Fruit fly (Drosophila melanogaster) S2 (cell line): ENCODE measurements around the gene CG14143.
"Not testable (repeated sequence)": the region's sequence is repeated elsewhere in the genome, so short reads cannot be mapped to it uniquely, and the experiment has no call there.

Experiments used
- CG8478 ChIP-seq: fragments of >200 bp; optimal IDR thresholded peaks from 2 replicates; lab custom pipeline; 2018
- CTCF ChIP-seq, 2 experiments: fragments of >200 bp; optimal IDR thresholded peaks; 2 replicates each; lab custom pipeline; 2018

CG14143 gene

dm6 chr3L:11134886-11135285, at the start of gene CG14143:
CG14143 (plus strand) TSS chr3L:11134987.
- TF ChIP-seq CG8478; CTCF (optimal IDR thresholded peaks at IDR 0.05; lab: Kevin White, UChicago): not testable (repeated sequence)

- TF ChIP-seq CG8478 (no peak), CTCF (optimal IDR thresholded peaks at IDR 0.05; lab: Kevin White, UChicago) (no peak)
Observed at dm6 chr3L:11085810-11086209, 49.0 kb upstream of the CG14143 start.

- no peak for TF ChIP-seq CG8478
- TF ChIP-seq CTCF (optimal IDR thresholded peaks at IDR 0.05; lab: Kevin White, UChicago) = no peak
Observed at dm6 chr3L:11089805-11090440, 44.9 kb upstream of the CG14143 start.

dm6 chr3L:11091943-11092609, 42.7 kb upstream of the CG14143 start:
- no peak for TF ChIP-seq CG8478
- no peak for TF ChIP-seq CTCF (optimal IDR thresholded peaks at IDR 0.05; lab: Kevin White, UChicago)

- TF ChIP-seq CTCF (optimal IDR thresholded peaks at IDR 0.05; lab: Kevin White, UChicago) (no peak), CG8478 (no peak)
Observed at dm6 chr3L:11092610-11092961, 42.2 kb upstream of the CG14143 start.

dm6 chr3L:11093046-11093520, 41.7 kb upstream of the CG14143 start, which contains the start of gene JIL-1:
JIL-1 (minus strand) TSS chr3L:11093193.
- peak in 1 of 2 experiments; percentile 2 for TF ChIP-seq CTCF (optimal IDR thresholded peaks at IDR 0.05; lab: Kevin White, UChicago)
- no peak for TF ChIP-seq CG8478

- TF ChIP-seq CG8478 (no peak), CTCF (optimal IDR thresholded peaks at IDR 0.05; lab: Kevin White, UChicago) (no peak)
Observed at dm6 chr3L:11094279-11094678, 40.5 kb upstream of the CG14143 start.

- TF ChIP-seq CTCF (optimal IDR thresholded peaks at IDR 0.05; lab: Kevin White, UChicago) (no peak), CG8478 (no peak)
Observed at dm6 chr3L:11096195-11096908, 38.4 kb upstream of the CG14143 start, which contains the start of the genes CG46439, Iyd and CG33947. CG46439 (minus strand) TSS chr3L:11096245. Iyd (minus strand) TSS chr3L:11096245. CG33947 (plus strand) TSS chr3L:11096496.

- TF ChIP-seq CG8478 (no peak), CTCF (optimal IDR thresholded peaks at IDR 0.05; lab: Kevin White, UChicago) (no peak)
Observed at dm6 chr3L:11097982-11098663, 36.7 kb upstream of the CG14143 start, which contains the start of the genes Irbp18 and APP-BP1. Irbp18 (minus strand) TSS chr3L:11098186. APP-BP1 (plus strand) TSS chr3L:11098412.

dm6 chr3L:11101598-11101997, 33.2 kb upstream of the CG14143 start, which contains the start of gene Elo68beta:
Elo68beta (minus strand) TSS chr3L:11101698.
- TF ChIP-seq CTCF (optimal IDR thresholded peaks at IDR 0.05; lab: Kevin White, UChicago) = no peak
- TF ChIP-seq CG8478 = no peak

dm6 chr3L:11102930-11103329, 31.9 kb upstream of the CG14143 start, which contains the start of gene Elo68alpha:
Elo68alpha (minus strand) TSS chr3L:11103030.
- TF ChIP-seq CTCF (optimal IDR thresholded peaks at IDR 0.05; lab: Kevin White, UChicago) = no peak
- TF ChIP-seq CG8478 = no peak

- no peak for TF ChIP-seq CTCF (optimal IDR thresholded peaks at IDR 0.05; lab: Kevin White, UChicago)
- no peak for TF ChIP-seq CG8478
Observed at dm6 chr3L:11103773-11104172, 31.0 kb upstream of the CG14143 start, which contains the start of gene CG32071. CG32071 (minus strand) TSS chr3L:11103873.

- TF ChIP-seq CG8478 (no peak), CTCF (optimal IDR thresholded peaks at IDR 0.05; lab: Kevin White, UChicago) (no peak)
Observed at dm6 chr3L:11107432-11107831, 27.4 kb upstream of the CG14143 start, which contains the start of gene CG32073. CG32073 (minus strand) TSS chr3L:11107582.

dm6 chr3L:11107935-11108334, 26.9 kb upstream of the CG14143 start, which contains the start of gene CG12522:
CG12522 (plus strand) TSS chr3L:11108235.
- TF ChIP-seq CG8478 (no peak), CTCF (optimal IDR thresholded peaks at IDR 0.05; lab: Kevin White, UChicago) (no peak)

- TF ChIP-seq CG8478 = no peak
- TF ChIP-seq CTCF (optimal IDR thresholded peaks at IDR 0.05; lab: Kevin White, UChicago) = no peak
Observed at dm6 chr3L:11109454-11109853, 25.3 kb upstream of the CG14143 start, which contains the start of the genes CG34012 and emei. CG34012 (minus strand) TSS chr3L:11109505. emei (plus strand) TSS chr3L:11109690.
